Fruit fly (Drosophila melanogaster) whole organism, embryonic: ENCODE measurements around the gene cnc.

Experiments
- Asciz ChIP-seq: fragments of 200-800 bp; sonication (Bioruptor generic); optimal IDR thresholded peaks from 2 replicates; lab custom pipeline; 2017; ENCODE audit warnings: missing biosample characterization, mild to moderate bottlenecking, missing genetic modification characterization, missing genetic modification reagents
- BEAF-32 ChIP-seq: fragments of 200-800 bp; sonication (Bioruptor generic); optimal IDR thresholded peaks from 3 replicates; lab custom pipeline; 2017; ENCODE audit warnings: missing biosample characterization, missing genetic modification characterization, mild to moderate bottlenecking, moderate library complexity, missing genetic modification reagents
- Bgb ChIP-seq: fragments of 200-800 bp; sonication (Bioruptor generic); IDR thresholded peaks from 2 replicates; pipeline ENCODE4 v1.3.6; 2022; ENCODE audit warnings: missing biosample characterization, missing genetic modification characterization; ENCODE audit not compliant: partially characterized antibody
- Blimp-1 ChIP-seq: fragments of 200-800 bp; sonication (Bioruptor generic); optimal IDR thresholded peaks from 3 replicates; lab custom pipeline; 2018; ENCODE audit warnings: missing biosample characterization, missing genetic modification characterization, mild to moderate bottlenecking, moderate library complexity, missing genetic modification reagents
- CG10267 ChIP-seq: fragments of 200-800 bp; sonication (Bioruptor generic); optimal IDR thresholded peaks from 2 replicates; lab custom pipeline; 2018; ENCODE audit warnings: missing biosample characterization, mild to moderate bottlenecking, missing genetic modification characterization, moderate library complexity
- CG10274 ChIP-seq: fragments of 200-800 bp; sonication (Bioruptor generic); optimal IDR thresholded peaks from 3 replicates; lab custom pipeline; 2017; ENCODE audit warnings: missing biosample characterization, mild to moderate bottlenecking, missing genetic modification characterization
- CG10654 ChIP-seq: fragments of 200-800 bp; sonication (Bioruptor generic); optimal IDR thresholded peaks from 2 replicates; lab custom pipeline; 2016; ENCODE audit warnings: missing biosample characterization, missing genetic modification characterization
- CG17186 ChIP-seq: fragments of 200-800 bp; sonication (Bioruptor generic); optimal IDR thresholded peaks from 3 replicates; lab custom pipeline; 2017; ENCODE audit warnings: missing biosample characterization, missing genetic modification reagents, missing genetic modification characterization
- CG17385 ChIP-seq: fragments of 200-800 bp; sonication (Bioruptor generic); optimal IDR thresholded peaks from 3 replicates; lab custom pipeline; 2018; ENCODE audit warnings: missing biosample characterization, mild to moderate bottlenecking, missing genetic modification characterization
- CG18011 ChIP-seq: fragments of 200-800 bp; sonication (Bioruptor generic); optimal IDR thresholded peaks from 2 replicates; lab custom pipeline; 2017; ENCODE audit warnings: missing biosample characterization, missing genetic modification characterization, mild to moderate bottlenecking, moderate library complexity, missing genotype
- CG1832 ChIP-seq: fragments of 200-800 bp; sonication (Bioruptor generic); optimal IDR thresholded peaks from 2 replicates; lab custom pipeline; 2017; ENCODE audit warnings: missing biosample characterization, mild to moderate bottlenecking, missing genetic modification characterization, inconsistent platforms
- CG30431 ChIP-seq: fragments of 200-800 bp; sonication (Bioruptor generic); optimal IDR thresholded peaks from 2 replicates; lab custom pipeline; 2017; ENCODE audit warnings: missing biosample characterization, missing genetic modification characterization
- CG6683 ChIP-seq: fragments of 200-800 bp; sonication (Bioruptor generic); optimal IDR thresholded peaks from 2 replicates; lab custom pipeline; 2017; ENCODE audit warnings: missing biosample characterization, mild to moderate bottlenecking, missing genetic modification characterization, missing genetic modification reagents
- CG6791 ChIP-seq: fragments of 200-800 bp; sonication (Bioruptor generic); IDR thresholded peaks from 3 replicates; pipeline ENCODE4 v1.3.6; 2022; ENCODE audit warnings: missing biosample characterization, missing genetic modification characterization; ENCODE audit not compliant: partially characterized antibody
- CG9437 ChIP-seq: fragments of 200-800 bp; sonication (Bioruptor generic); optimal IDR thresholded peaks from 2 replicates; lab custom pipeline; 2018; ENCODE audit warnings: missing biosample characterization, mild to moderate bottlenecking, missing genetic modification characterization
- CHES-1-like ChIP-seq: fragments of 200-800 bp; sonication (Bioruptor generic); optimal IDR thresholded peaks from 2 replicates; lab custom pipeline; 2016; ENCODE audit warnings: missing biosample characterization, missing genetic modification characterization
- CTCF ChIP-seq: fragments of 200-800 bp; sonication (Bioruptor generic); optimal IDR thresholded peaks from 2 replicates; lab custom pipeline; 2017; ENCODE audit warnings: missing biosample characterization, mild to moderate bottlenecking, missing genetic modification characterization, moderate library complexity
- CoRest ChIP-seq: fragments of 200-800 bp; sonication (Bioruptor generic); optimal IDR thresholded peaks from 3 replicates; lab custom pipeline; 2018; ENCODE audit warnings: missing biosample characterization, mild to moderate bottlenecking, missing genetic modification characterization, moderate library complexity
- Dad ChIP-seq: fragments of 200-800 bp; sonication (Bioruptor generic); optimal IDR thresholded peaks from 3 replicates; lab custom pipeline; 2016; ENCODE audit warnings: missing biosample characterization, missing genetic modification characterization
- Doc2 ChIP-seq: fragments of 200-800 bp; sonication (Bioruptor generic); IDR thresholded peaks from 2 replicates; pipeline ENCODE4 v1.3.6; 2022; ENCODE audit warnings: missing biosample characterization, missing genetic modification characterization
- Doc3 ChIP-seq: fragments of 200-800 bp; sonication (Bioruptor generic); IDR thresholded peaks from 3 replicates; pipeline ENCODE4 v1.3.6; 2022; ENCODE audit warnings: missing biosample characterization, missing genetic modification characterization; ENCODE audit not compliant: partially characterized antibody
- Ets65A ChIP-seq: fragments of 200-800 bp; sonication (Bioruptor generic); peaks from one replicate; lab custom pipeline; 2016; ENCODE audit warnings: missing biosample characterization, missing genetic modification characterization
- Gsc ChIP-seq: fragments of 200-800 bp; sonication (Bioruptor generic); IDR thresholded peaks from 2 replicates; pipeline ENCODE4 v1.3.6; 2022; ENCODE audit warnings: missing biosample characterization, missing genetic modification characterization
- HmgD ChIP-seq: fragments of 200-800 bp; sonication (Bioruptor generic); optimal IDR thresholded peaks from 3 replicates; lab custom pipeline; 2016; ENCODE audit warnings: missing biosample characterization, missing genetic modification characterization
- Hr39 ChIP-seq: fragments of >200 bp; optimal IDR thresholded peaks from 2 replicates; lab custom pipeline; 2017
- Jarid2 ChIP-seq: fragments of 200-800 bp; sonication (Bioruptor generic); optimal IDR thresholded peaks from 3 replicates; lab custom pipeline; 2017; ENCODE audit warnings: mild to moderate bottlenecking, missing biosample characterization, missing genetic modification reagents, missing genetic modification characterization
- NC2β ChIP-seq: fragments of 200-800 bp; sonication (Bioruptor generic); optimal IDR thresholded peaks from 2 replicates; lab custom pipeline; 2016; ENCODE audit warnings: missing biosample characterization, missing genetic modification characterization
- NfI ChIP-seq: fragments of 200-800 bp; sonication (Bioruptor generic); optimal IDR thresholded peaks from 3 replicates; lab custom pipeline; 2018; ENCODE audit warnings: missing biosample characterization, mild to moderate bottlenecking, missing genetic modification characterization, moderate library complexity
- Stat92E ChIP-seq, 3 experiments: fragments of >200 bp in 2 of 3; fragments of 200-800 bp in 1 of 3; sonication (Bioruptor generic) in 1 of 3; optimal IDR thresholded peaks; 2 replicates each; lab custom pipeline; 2017 to 2019; ENCODE audit warnings: missing biosample characterization in 3 of 3, missing genetic modification characterization in 3 of 3, mild to moderate bottlenecking in 1 of 3, moderate library complexity in 1 of 3
- bcd ChIP-seq: fragments of 200-800 bp; sonication (Bioruptor generic); optimal IDR thresholded peaks from 2 replicates; lab custom pipeline; 2017; ENCODE audit warnings: missing biosample characterization, mild to moderate bottlenecking, missing genetic modification characterization
- bowl ChIP-seq: fragments of 200-800 bp; sonication (Bioruptor generic); IDR thresholded peaks from 2 replicates; pipeline ENCODE4 v1.3.6; 2022; ENCODE audit warnings: missing biosample characterization, missing genetic modification characterization
- br ChIP-seq: fragments of >200 bp; optimal IDR thresholded peaks from 2 replicates; lab custom pipeline; 2017
- btn ChIP-seq: fragments of 200-800 bp; sonication (Bioruptor generic); optimal IDR thresholded peaks from 2 replicates; lab custom pipeline; 2016; ENCODE audit warnings: missing biosample characterization, missing genetic modification characterization
- chm ChIP-seq: fragments of 200-800 bp; sonication (Bioruptor generic); IDR thresholded peaks from 2 replicates; pipeline ENCODE4 v1.3.6; 2022; ENCODE audit warnings: missing biosample characterization, missing genetic modification characterization
- fd3F ChIP-seq: fragments of 200-800 bp; sonication (Bioruptor generic); optimal IDR thresholded peaks from 2 replicates; lab custom pipeline; 2018; ENCODE audit warnings: missing biosample characterization, mild to moderate bottlenecking, missing genetic modification characterization, moderate library complexity
- insv ChIP-seq, 2 experiments: fragments of 200-800 bp; sonication (Bioruptor generic); optimal IDR thresholded peaks; 3 replicates each; lab custom pipeline; 2016 to 2018; ENCODE audit warnings: missing biosample characterization in 2 of 2, missing genetic modification characterization in 2 of 2
- inv ChIP-seq: fragments of 200-800 bp; sonication (Bioruptor generic); IDR thresholded peaks from 2 replicates; pipeline ENCODE4 v1.3.6; 2022; ENCODE audit warnings: missing biosample characterization, missing genetic modification characterization; ENCODE audit not compliant: partially characterized antibody
- knrl ChIP-seq: fragments of 200-800 bp; sonication (Bioruptor generic); IDR thresholded peaks from 3 replicates; pipeline ENCODE4 v1.3.6; 2022; ENCODE audit warnings: missing biosample characterization, missing genetic modification characterization; ENCODE audit not compliant: partially characterized antibody
- lola ChIP-seq, 3 experiments: fragments of >200 bp in 2 of 3; fragments of 200-800 bp in 1 of 3; sonication (Bioruptor generic) in 1 of 3; optimal IDR thresholded peaks; 2 replicates each; lab custom pipeline; 2017 to 2019; ENCODE audit warnings: missing biosample characterization in 3 of 3, missing genetic modification characterization in 3 of 3, mild to moderate bottlenecking in 1 of 3, moderate library complexity in 1 of 3
- lov ChIP-seq, 2 experiments: fragments of 200-800 bp in 1 of 2; fragments of >200 bp in 1 of 2; sonication (Bioruptor generic) in 1 of 2; IDR thresholded peaks in 1 of 2; optimal IDR thresholded peaks in 1 of 2; 2 replicates in 1 of 2; 3 replicates in 1 of 2; pipeline versions ENCODE4 v1.3.6 to Lab custom; 2017 to 2022; ENCODE audit warnings: missing biosample characterization in 1 of 2, missing genetic modification characterization in 1 of 2
- nau ChIP-seq: fragments of 200-800 bp; sonication (Bioruptor generic); optimal IDR thresholded peaks from 3 replicates; lab custom pipeline; 2017; ENCODE audit warnings: missing biosample characterization, mild to moderate bottlenecking, missing genetic modification characterization, missing genetic modification reagents
- otp ChIP-seq: fragments of 200-800 bp; sonication (Bioruptor generic); IDR thresholded peaks from 3 replicates; pipeline ENCODE4, ENCODE4 v1.3.6; 2022; ENCODE audit warnings: missing biosample characterization, missing genetic modification characterization
- p53 ChIP-seq: fragments of 200-800 bp; sonication (Bioruptor generic); optimal IDR thresholded peaks from 2 replicates; lab custom pipeline; 2016; ENCODE audit warnings: missing biosample characterization, missing genetic modification characterization
- pzg ChIP-seq: fragments of 200-800 bp; sonication (Bioruptor generic); optimal IDR thresholded peaks from 3 replicates; lab custom pipeline; 2018; ENCODE audit warnings: missing biosample characterization, mild to moderate bottlenecking, missing genetic modification characterization, moderate library complexity
- scrt ChIP-seq: fragments of 200-800 bp; sonication (Bioruptor generic); optimal IDR thresholded peaks from 2 replicates; lab custom pipeline; 2018; ENCODE audit warnings: missing biosample characterization, mild to moderate bottlenecking, missing genetic modification characterization, moderate library complexity
- sob ChIP-seq: fragments of 200-800 bp; sonication (Bioruptor generic); IDR thresholded peaks from 2 replicates; pipeline ENCODE4 v1.3.6; 2022; ENCODE audit warnings: missing biosample characterization, missing genetic modification characterization
- tna ChIP-seq: fragments of 200-800 bp; sonication (Bioruptor generic); IDR thresholded peaks from 2 replicates; pipeline ENCODE4 v1.3.6; 2022; ENCODE audit warnings: missing biosample characterization, missing genetic modification characterization; ENCODE audit not compliant: partially characterized antibody
- trh ChIP-seq: fragments of 200-800 bp; sonication (Bioruptor generic); optimal IDR thresholded peaks from 2 replicates; lab custom pipeline; 2016; ENCODE audit warnings: missing biosample characterization, missing genetic modification characterization

Gene cnc

DNA sequence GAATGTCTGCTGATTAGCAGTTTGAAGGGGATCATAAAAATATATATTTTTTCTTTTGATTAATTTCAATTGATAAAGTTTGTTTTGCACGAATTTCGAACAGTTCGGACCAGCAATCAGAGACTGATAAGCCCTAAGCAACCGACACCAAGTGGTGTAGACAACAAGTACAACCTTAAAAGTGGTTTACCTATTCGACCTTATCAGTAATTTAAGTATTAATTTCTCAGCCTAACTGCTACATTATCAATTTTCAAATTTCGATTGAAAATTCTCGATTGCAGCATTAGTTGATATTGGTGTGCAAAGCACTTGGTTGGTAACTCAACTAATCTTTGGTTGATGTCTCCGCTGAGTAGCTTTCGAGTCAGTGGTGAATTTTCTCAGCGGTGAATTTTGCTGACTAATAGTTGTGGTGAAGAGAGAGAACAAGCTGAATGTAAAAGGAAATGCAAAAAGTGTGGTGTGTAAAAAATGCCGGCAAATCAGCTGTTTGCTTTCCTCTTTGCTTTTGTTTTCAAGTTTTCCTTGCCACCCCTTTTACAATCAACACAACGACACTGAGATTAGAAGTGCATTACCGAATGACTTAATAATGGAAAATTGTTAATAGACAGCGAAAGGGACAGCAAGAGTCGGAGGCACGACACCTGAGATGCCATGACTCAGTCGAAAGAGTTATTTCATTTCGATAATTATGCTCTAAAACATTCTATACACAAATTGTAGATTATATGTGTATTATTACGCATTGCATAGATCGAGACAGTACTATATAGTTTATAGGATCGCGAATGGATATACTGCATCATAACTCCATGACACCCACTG is 11.7 kb downstream of the cnc start (continued):
- TF ChIP-seq bcd (GFP tag; lab: Kevin White, UChicago), result no peak
- no peak for TF ChIP-seq sob (GFP tag; lab: Robert Waterston, UW)
- no peak for TF ChIP-seq otp (GFP tag; lab: Robert Waterston, UW)
- TF ChIP-seq knrl (GFP tag; lab: Robert Waterston, UW), result no peak
- no peak for TF ChIP-seq CG17186
- TF ChIP-seq btn (GFP tag; lab: Kevin White, UChicago), result no peak
- TF ChIP-seq CG1832 (GFP tag; lab: Kevin White, UChicago), result no peak
- TF ChIP-seq pzg (GFP tag; lab: Kevin White, UChicago), result peak; percentile 89
- TF ChIP-seq CG10274 (GFP tag; lab: Kevin White, UChicago), result no peak
- no peak for TF ChIP-seq NfI (GFP tag; lab: Kevin White, UChicago)
- TF ChIP-seq CG10267, result peak; percentile 53
- no peak for TF ChIP-seq Doc2
- TF ChIP-seq tna (GFP tag; lab: Robert Waterston, UW), result peak; percentile 50
- TF ChIP-seq CG6791 (GFP tag; lab: Robert Waterston, UW), result peak; percentile 51; the same call in 1 of the 3 replicates
- no peak for TF ChIP-seq HmgD
- no peak for TF ChIP-seq CG10654 (GFP tag; lab: Kevin White, UChicago)
- peak; percentile 40 for TF ChIP-seq scrt
- no peak for TF ChIP-seq lov (optimal IDR thresholded peaks at IDR 0.05; lab: Kevin White, UChicago)
- no peak; the same call in 2 of the 3 replicates for TF ChIP-seq lov (GFP tag; IDR thresholded peaks at IDR 0.05; lab: Robert Waterston, UW)
- no peak for TF ChIP-seq Asciz (GFP tag; lab: Kevin White, UChicago)
- TF ChIP-seq BEAF-32 (GFP tag; lab: Kevin White, UChicago), result peak; percentile 35
- no peak for TF ChIP-seq CoRest (tag; lab: Kevin White, UChicago)
- TF ChIP-seq Gsc, result no peak
- TF ChIP-seq CG6683 (GFP tag; lab: Kevin White, UChicago), result no peak
- TF ChIP-seq CG18011 (GFP tag; lab: Kevin White, UChicago), result peak; percentile 50
- no peak for TF ChIP-seq Ets65A (GFP tag; lab: Kevin White, UChicago)
- TF ChIP-seq p53 (GFP tag; lab: Kevin White, UChicago), result no peak
- TF ChIP-seq inv (GFP tag; lab: Robert Waterston, UW), result no peak
- no peak for TF ChIP-seq CG9437 (GFP tag; lab: Kevin White, UChicago)
- TF ChIP-seq CHES-1-like (GFP tag; lab: Kevin White, UChicago), result no peak
- TF ChIP-seq CG17385 (GFP tag; lab: Kevin White, UChicago), result no peak
- TF ChIP-seq Dad, result no peak
- TF ChIP-seq bowl, result no peak
- TF ChIP-seq Stat92E (GFP tag; optimal IDR thresholded peaks at IDR 0.05; lab: Kevin White, UChicago), result peak in 1 of 3 experiments; percentile 39
- peak; percentile 72 for TF ChIP-seq CTCF (GFP tag; lab: Kevin White, UChicago)
- TF ChIP-seq CG30431 (GFP tag; lab: Kevin White, UChicago), result no peak
- TF ChIP-seq NC2β (GFP tag; lab: Kevin White, UChicago), result no peak
- TF ChIP-seq insv (GFP tag; optimal IDR thresholded peaks at IDR 0.05; lab: Kevin White, UChicago), result peak in 1 of 2 experiments; percentile 35
- TF ChIP-seq Blimp-1, result no peak
- TF ChIP-seq lola (GFP tag; optimal IDR thresholded peaks at IDR 0.05; lab: Kevin White, UChicago), result no peak
- TF ChIP-seq chm (GFP tag; lab: Robert Waterston, UW), result no peak; the same call in 1 of the 2 replicates
- no peak for TF ChIP-seq fd3F (GFP tag; lab: Kevin White, UChicago)
- no peak for TF ChIP-seq Doc3 (GFP tag; lab: Robert Waterston, UW)
- TF ChIP-seq trh (GFP tag; lab: Kevin White, UChicago), result no peak
- TF ChIP-seq Jarid2 (GFP tag; lab: Kevin White, UChicago), result no peak
- no peak for TF ChIP-seq br (lab: Kevin White, UChicago)
- peak; percentile 48; the same call in 1 of the 2 replicates for TF ChIP-seq Bgb
- TF ChIP-seq Hr39, result no peak
- TF ChIP-seq nau (GFP tag; lab: Kevin White, UChicago), result no peak
